Fruit fly (Drosophila melanogaster) whole organism, wandering third instar larva: ENCODE data around the gene CG33267.

Experiments used
- CG32264 ChIP-seq: fragments of 200-800 bp; sonication (Bioruptor generic); optimal IDR thresholded peaks from 2 replicates; lab custom pipeline; 2016; ENCODE audit warnings: missing biosample characterization, missing genetic modification characterization
- CrebA ChIP-seq: fragments of 200-800 bp; sonication (Bioruptor generic); optimal IDR thresholded peaks from 2 replicates; lab custom pipeline; 2016; ENCODE audit warnings: missing biosample characterization, mild to moderate bottlenecking, missing genetic modification characterization, borderline replicate concordance
- Dfd ChIP-seq: fragments of >200 bp; optimal IDR thresholded peaks from 2 replicates; lab custom pipeline; 2017; ENCODE audit warnings: missing biosample characterization, missing genetic modification characterization
- Dif ChIP-seq: fragments of 200-275, 200-300 bp; sonication (Bioruptor generic); optimal IDR thresholded peaks from 2 replicates; lab custom pipeline; 2018; ENCODE audit warnings: missing biosample characterization, missing genetic modification characterization; ENCODE audit not compliant: partially characterized antibody
- HLH106 ChIP-seq: fragments of 200-800 bp; optimal IDR thresholded peaks from 3 replicates; lab custom pipeline; 2019; ENCODE audit warnings: missing biosample characterization, mild to moderate bottlenecking, missing genetic modification characterization, moderate library complexity
- Hnf4 ChIP-seq: fragments of 200-800 bp; sonication (Bioruptor generic); optimal IDR thresholded peaks from 2 replicates; lab custom pipeline; 2016; ENCODE audit warnings: missing biosample characterization, mild to moderate bottlenecking, missing genetic modification characterization
- Hr78 ChIP-seq: fragments of >200 bp; optimal IDR thresholded peaks from 2 replicates; lab custom pipeline; 2017; ENCODE audit warnings: missing biosample characterization, missing genetic modification characterization
- Mio ChIP-seq: sonication (Bioruptor generic); optimal IDR thresholded peaks from 2 replicates; lab custom pipeline; 2016; ENCODE audit warnings: missing biosample characterization, missing genetic modification characterization
- Myc ChIP-seq: fragments of >200 bp; optimal IDR thresholded peaks from 2 replicates; lab custom pipeline; 2017
- OdsH ChIP-seq: fragments of 200-800 bp; sonication (Bioruptor generic); optimal IDR thresholded peaks from 2 replicates; lab custom pipeline; 2016; ENCODE audit warnings: missing biosample characterization, mild to moderate bottlenecking, missing genetic modification characterization
- Rel ChIP-seq, 2 experiments: fragments of 200-800 bp; sonication (Bioruptor generic) in 1 of 2; optimal IDR thresholded peaks; 2 replicates in 1 of 2; 3 replicates in 1 of 2; lab custom pipeline; 2016 to 2019; ENCODE audit warnings: mild to moderate bottlenecking in 2 of 2, missing biosample characterization in 2 of 2, missing genetic modification characterization in 2 of 2, moderate library complexity in 1 of 2
- Sp1 ChIP-seq: fragments of 200-800 bp; sonication (Bioruptor generic); optimal IDR thresholded peaks from 3 replicates; lab custom pipeline; 2019; ENCODE audit warnings: missing biosample characterization, mild to moderate bottlenecking, missing genetic modification characterization, moderate library complexity
- Vsx2 ChIP-seq: fragments of 200-300, 225-300 bp; sonication (Bioruptor generic); optimal IDR thresholded peaks from 2 replicates; lab custom pipeline; 2018; ENCODE audit warnings: missing biosample characterization, missing genetic modification characterization; ENCODE audit not compliant: partially characterized antibody
- br ChIP-seq: fragments of 200-800 bp; sonication (Bioruptor generic); optimal IDR thresholded peaks from 2 replicates; lab custom pipeline; 2016; ENCODE audit warnings: missing biosample characterization, missing genetic modification characterization
- dl ChIP-seq, 2 experiments: fragments of 175-275, 200-275 bp in 1 of 2; fragments of 200-275 bp in 1 of 2; sonication (Bioruptor generic); optimal IDR thresholded peaks; lab custom pipeline; 2018; ENCODE audit warnings: mild to moderate bottlenecking in 2 of 2, missing biosample characterization in 2 of 2, missing genetic modification characterization in 2 of 2, moderate library complexity in 2 of 2; ENCODE audit not compliant: partially characterized antibody in 2 of 2, insufficient read depth in 1 of 2
- dmrt93B ChIP-seq: fragments of 200-800 bp; sonication (Bioruptor generic); optimal IDR thresholded peaks from 2 replicates; lab custom pipeline; 2018; ENCODE audit warnings: missing biosample characterization, mild to moderate bottlenecking, missing genetic modification characterization
- dsf ChIP-seq: sonication (Bioruptor generic); optimal IDR thresholded peaks from 2 replicates; lab custom pipeline; 2016; ENCODE audit warnings: missing biosample characterization, missing genetic modification characterization, borderline replicate concordance
- ey ChIP-seq: fragments of 200-800 bp; sonication (Bioruptor generic); optimal IDR thresholded peaks from 2 replicates; lab custom pipeline; 2016; ENCODE audit warnings: missing biosample characterization, missing genetic modification characterization
- foxo ChIP-seq, 2 experiments: fragments of 200-800 bp; sonication (Bioruptor generic); optimal IDR thresholded peaks; 2 replicates in 1 of 2; 3 replicates in 1 of 2; lab custom pipeline; 2016 to 2017; ENCODE audit warnings: missing biosample characterization in 2 of 2, missing genetic modification characterization in 2 of 2
- fru ChIP-seq: fragments of 200-800 bp; sonication (Bioruptor generic); optimal IDR thresholded peaks from 3 replicates; lab custom pipeline; 2016; ENCODE audit warnings: missing biosample characterization, mild to moderate bottlenecking, missing genetic modification characterization
- h ChIP-seq: fragments of 200-800 bp; sonication (Bioruptor generic); optimal IDR thresholded peaks from 3 replicates; lab custom pipeline; 2016; ENCODE audit warnings: missing biosample characterization, mild to moderate bottlenecking, missing genetic modification characterization
- jim ChIP-seq: fragments of 175-275, 200-325 bp; sonication (Bioruptor generic); optimal IDR thresholded peaks from 2 replicates; lab custom pipeline; 2016; ENCODE audit warnings: missing biosample characterization, mild to moderate bottlenecking, missing genetic modification characterization
- lola ChIP-seq: fragments of >200 bp; optimal IDR thresholded peaks from 2 replicates; lab custom pipeline; 2017; ENCODE audit warnings: missing biosample characterization, missing genetic modification characterization
- pan ChIP-seq: fragments of >200 bp; optimal IDR thresholded peaks from 2 replicates; lab custom pipeline; 2017
- psq ChIP-seq: fragments of 200-800 bp; sonication (Bioruptor generic); optimal IDR thresholded peaks from 3 replicates; lab custom pipeline; 2017; ENCODE audit warnings: missing biosample characterization, mild to moderate bottlenecking, missing genetic modification characterization, moderate library complexity
- rgr ChIP-seq: fragments of 200-800 bp; sonication (Bioruptor generic); optimal IDR thresholded peaks from 3 replicates; lab custom pipeline; 2016; ENCODE audit warnings: missing biosample characterization, mild to moderate bottlenecking, missing genetic modification characterization
- sage ChIP-seq: fragments of 200-800 bp; sonication (Bioruptor generic); optimal IDR thresholded peaks from 2 replicates; lab custom pipeline; 2016; ENCODE audit warnings: missing biosample characterization, mild to moderate bottlenecking, missing genetic modification characterization
- tai ChIP-seq: sonication (Bioruptor generic); optimal IDR thresholded peaks from 2 replicates; lab custom pipeline; 2016; ENCODE audit warnings: missing biosample characterization, missing genetic modification characterization
- usp ChIP-seq: fragments of >200 bp; optimal IDR thresholded peaks from 2 replicates; lab custom pipeline; 2017; ENCODE audit warnings: missing biosample characterization, missing genetic modification characterization
- woc ChIP-seq: sonication (Bioruptor generic); optimal IDR thresholded peaks from 2 replicates; lab custom pipeline; 2016; ENCODE audit warnings: missing biosample characterization, mild to moderate bottlenecking, missing genetic modification characterization

Gene CG33267

dm6 chr3L:11591803-11592202 is 27.5 kb downstream of the CG33267 start:
- TF ChIP-seq CG32264 (GFP tag; lab: Kevin White, UChicago) (no peak), fru (GFP tag; lab: Kevin White, UChicago) (no peak), Vsx2 (GFP tag; lab: Kevin White, UChicago) (no peak)

dm6 chr3L:11593778-11594177 is 29.5 kb downstream of the CG33267 start:
- no peak for TF ChIP-seq CG32264 (GFP tag; lab: Kevin White, UChicago)
- no peak for TF ChIP-seq fru (GFP tag; lab: Kevin White, UChicago)
- no peak for TF ChIP-seq woc (GFP tag; lab: Kevin White, UChicago)
- TF ChIP-seq jim: no peak
- TF ChIP-seq OdsH: no peak
- TF ChIP-seq dsf (GFP tag; lab: Kevin White, UChicago): no peak
- peak in 1 of 2 experiments; percentile 18 for TF ChIP-seq foxo (GFP tag; optimal IDR thresholded peaks at IDR 0.05; lab: Kevin White, UChicago)
- no peak for TF ChIP-seq Rel (GFP tag; optimal IDR thresholded peaks at IDR 0.05; lab: Kevin White, UChicago)
- TF ChIP-seq Rel (tag; optimal IDR thresholded peaks at IDR 0.05; lab: Kevin White, UChicago): no peak
- TF ChIP-seq HLH106 (tag; lab: Kevin White, UChicago): peak; percentile 23
- TF ChIP-seq Sp1 (GFP tag; lab: Kevin White, UChicago): peak; percentile 52

DNA sequence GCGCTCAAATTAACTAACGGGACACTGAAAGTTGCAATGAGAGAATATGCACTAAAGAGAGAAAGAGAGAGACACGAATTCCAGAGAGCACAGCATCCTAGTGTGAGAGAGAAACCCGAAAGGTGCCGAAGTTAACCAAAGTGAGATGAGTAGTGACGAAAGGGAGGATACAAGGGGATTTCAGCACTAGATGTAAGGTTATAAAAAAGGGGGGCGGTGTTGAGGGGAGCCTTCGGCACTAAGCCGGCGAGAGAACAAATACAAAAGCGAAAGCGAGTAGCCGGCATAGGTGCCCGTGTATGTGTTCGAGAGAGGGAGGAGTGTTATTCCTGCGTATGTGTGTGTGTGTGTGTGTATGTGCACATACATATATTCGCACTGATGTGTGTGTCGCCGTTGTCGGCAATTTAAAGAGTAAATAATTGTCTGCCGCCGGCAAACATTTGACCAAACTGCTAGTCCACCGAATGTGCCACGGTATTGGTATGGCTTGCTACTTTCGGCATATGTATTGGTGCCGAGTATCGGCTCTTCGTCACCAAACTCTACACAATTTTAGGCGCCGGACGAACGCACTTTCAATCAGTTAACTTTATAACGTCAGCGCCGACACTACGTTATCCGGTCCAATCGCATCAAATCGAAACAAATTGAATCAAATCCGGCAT is 32.4 kb downstream of the CG33267 start, which contains the start of gene CG7368:
TSS of gene CG7368 (plus strand) at position 618 of the 668 bp plus-strand sequence.
- TF ChIP-seq dmrt93B (GFP tag; lab: Kevin White, UChicago) (no peak), ey (GFP tag; lab: Kevin White, UChicago) (no peak), Hnf4 (no peak), rgr (GFP tag; lab: Kevin White, UChicago) (no peak), lola (GFP tag; lab: Kevin White, UChicago) (no peak), dl (GFP tag; optimal IDR thresholded peaks at IDR 0.05; lab: Kevin White, UChicago; ENCODE audit: insufficient read depth in 1 of 2, partially characterized antibody in 2 of 2) (peak in 1 of 2 experiments; percentile 2)

- TF ChIP-seq foxo (GFP tag; optimal IDR thresholded peaks at IDR 0.05; lab: Kevin White, UChicago): peak in 1 of 2 experiments; percentile 32
- no peak for TF ChIP-seq fru (GFP tag; lab: Kevin White, UChicago)
- peak; percentile 3 for TF ChIP-seq rgr (GFP tag; lab: Kevin White, UChicago)
- peak; percentile 30 for TF ChIP-seq Sp1 (GFP tag; lab: Kevin White, UChicago)
- peak; percentile 32 for TF ChIP-seq HLH106 (tag; lab: Kevin White, UChicago)
- TF ChIP-seq, all 38 proteins: peak for 4
These were observed 35.0 kb downstream of the CG33267 start for dm6 chr3L:11599255-11599654.

- TF ChIP-seq Dfd (GFP tag; lab: Kevin White, UChicago) (peak; percentile 84), Mio (GFP tag; lab: Kevin White, UChicago) (no peak), Dif (no peak), Hnf4 (no peak), OdsH (no peak), psq (GFP tag; lab: Kevin White, UChicago) (no peak), Sp1 (GFP tag; lab: Kevin White, UChicago) (no peak)
These were observed 35.7 kb downstream of the CG33267 start, which contains the start of the genes CG14137 and CG46394 for dm6 chr3L:11599965-11600420. TSS of gene CG14137 (minus strand) at chr3L:11600065. TSS of gene CG46394 (plus strand) at chr3L:11600370.

DNA sequence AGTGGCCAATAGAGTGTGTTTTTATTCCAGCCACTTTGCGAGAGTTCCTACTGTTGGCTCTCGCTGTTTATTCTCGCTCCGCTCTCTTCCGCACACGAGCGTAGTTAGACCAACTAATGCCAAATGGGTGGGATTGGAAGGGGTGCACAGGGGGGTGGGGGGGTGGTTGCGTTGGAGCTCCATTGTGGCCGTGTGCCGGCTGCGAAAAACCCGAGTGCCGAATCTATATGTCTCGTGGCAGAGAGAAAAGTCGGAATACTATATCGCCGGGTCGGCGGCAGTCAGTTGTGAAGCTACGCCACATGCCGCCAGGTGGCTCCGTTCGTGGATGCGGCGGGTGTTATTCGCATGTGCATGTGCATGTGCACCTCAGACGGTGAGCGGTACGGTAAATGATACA is 36.9 kb downstream of the CG33267 start:
- TF ChIP-seq Sp1 (GFP tag; lab: Kevin White, UChicago) (no peak), usp (GFP tag; lab: Kevin White, UChicago) (no peak), Hnf4 (no peak), Hr78 (GFP tag; lab: Kevin White, UChicago) (no peak), Rel (GFP tag; optimal IDR thresholded peaks at IDR 0.05; lab: Kevin White, UChicago) (no peak), Rel (tag; optimal IDR thresholded peaks at IDR 0.05; lab: Kevin White, UChicago) (no peak), ey (GFP tag; lab: Kevin White, UChicago) (no peak), CrebA (GFP tag; lab: Kevin White, UChicago) (no peak), psq (GFP tag; lab: Kevin White, UChicago) (no peak), br (GFP tag; lab: Kevin White, UChicago) (no peak), pan (lab: Kevin White, UChicago) (no peak), sage (no peak), Myc (lab: Kevin White, UChicago) (no peak), foxo (GFP tag; optimal IDR thresholded peaks at IDR 0.05; lab: Kevin White, UChicago) (no peak), fru (GFP tag; lab: Kevin White, UChicago) (no peak), dmrt93B (GFP tag; lab: Kevin White, UChicago) (no peak), dl (GFP tag; optimal IDR thresholded peaks at IDR 0.05; lab: Kevin White, UChicago; ENCODE audit: insufficient read depth in 1 of 2, partially characterized antibody in 2 of 2) (no peak), dsf (GFP tag; lab: Kevin White, UChicago) (no peak), h (GFP tag; lab: Kevin White, UChicago) (no peak), tai (GFP tag; lab: Kevin White, UChicago) (no peak), HLH106 (tag; lab: Kevin White, UChicago) (no peak)
